Fruit fly (Drosophila melanogaster) whole organism, adult: ENCODE measurements around the gene CG4270.

ENCODE experiments used
- CG11617 ChIP-seq: fragments of 200-800 bp; sonication (Bioruptor generic); optimal IDR thresholded peaks from 2 replicates; lab custom pipeline; 2017; ENCODE audit warnings: mild to moderate bottlenecking, missing biosample characterization, missing genetic modification reagents, missing genetic modification characterization
- CG12768 ChIP-seq: fragments of 200-800 bp; sonication (Bioruptor generic); optimal IDR thresholded peaks from 2 replicates; lab custom pipeline; 2017; ENCODE audit warnings: missing biosample characterization, missing genetic modification characterization, mild to moderate bottlenecking, moderate library complexity, missing genetic modification reagents
- CG1620 ChIP-seq: fragments of 200-800 bp; sonication (Bioruptor generic); optimal IDR thresholded peaks from 2 replicates; lab custom pipeline; 2016; ENCODE audit warnings: missing biosample characterization, missing genetic modification characterization
- CG33017 ChIP-seq: fragments of 200-800 bp; sonication (Bioruptor generic); optimal IDR thresholded peaks from 2 replicates; lab custom pipeline; 2018; ENCODE audit warnings: missing biosample characterization, mild to moderate bottlenecking, missing genetic modification characterization, moderate library complexity
- CG7045 ChIP-seq: fragments of 200-800 bp; sonication (Bioruptor generic); optimal IDR thresholded peaks from 2 replicates; lab custom pipeline; 2017; ENCODE audit warnings: missing biosample characterization, mild to moderate bottlenecking, missing genetic modification characterization
- Crg-1 ChIP-seq: fragments of 200-800 bp; sonication (Bioruptor generic); optimal IDR thresholded peaks from 2 replicates; lab custom pipeline; 2016; ENCODE audit warnings: missing biosample characterization, missing genetic modification characterization
- cic ChIP-seq: fragments of 200-800 bp; sonication (Bioruptor generic); optimal IDR thresholded peaks from 2 replicates; lab custom pipeline; 2017; ENCODE audit warnings: missing biosample characterization, mild to moderate bottlenecking, missing genetic modification characterization, moderate library complexity
- kay ChIP-seq: fragments of 200-800 bp; sonication (Bioruptor generic); peaks from one replicate; lab custom pipeline; 2016; ENCODE audit warnings: missing biosample characterization, missing genetic modification characterization, borderline replicate concordance

dm6 chr2L:2240493-2240892 lies 22.7 kb upstream of the CG4270 start, which contains the start of gene Tengl1:
- TF ChIP-seq cic (GFP tag; lab: Kevin White, UChicago) (no peak), CG1620 (GFP tag; lab: Kevin White, UChicago) (no peak), CG33017 (tag; lab: Kevin White, UChicago) (no peak), kay (GFP tag; lab: Kevin White, UChicago) (no peak), Crg-1 (no peak), CG11617 (GFP tag; lab: Kevin White, UChicago) (no peak), CG12768 (no peak), CG7045 (GFP tag; lab: Kevin White, UChicago) (no peak)
